Fruit fly (Drosophila melanogaster) whole organism, embryonic: Measurements from ENCODE around the gene Ctu2.

Experiments
- Atf-2 ChIP-seq: fragments of 200-800 bp; sonication (Bioruptor generic); optimal IDR thresholded peaks from 2 replicates; lab custom pipeline; 2016; ENCODE audit warnings: missing biosample characterization, missing genetic modification characterization
- CG11247 ChIP-seq: fragments of 200-800 bp; sonication (Bioruptor generic); IDR thresholded peaks from 2 replicates; pipeline ENCODE4 v1.3.6; 2022; ENCODE audit warnings: missing biosample characterization, missing genetic modification characterization
- CG11723 ChIP-seq: fragments of 200-800 bp; sonication (Bioruptor generic); optimal IDR thresholded peaks from 2 replicates; lab custom pipeline; 2017; ENCODE audit warnings: missing biosample characterization, mild to moderate bottlenecking, missing genetic modification characterization
- CG14860 ChIP-seq: fragments of 200-800 bp; sonication (Bioruptor generic); IDR thresholded peaks from 3 replicates; pipeline ENCODE4 v1.3.6; 2022; ENCODE audit warnings: missing biosample characterization, missing genetic modification characterization; ENCODE audit not compliant: partially characterized antibody
- CG16813 ChIP-seq: fragments of 200-800 bp; sonication (Bioruptor generic); IDR thresholded peaks from 3 replicates; pipeline ENCODE4 v1.3.6; 2022; ENCODE audit warnings: missing biosample characterization, missing genetic modification characterization; ENCODE audit not compliant: partially characterized antibody
- CG4360 ChIP-seq: fragments of 200-800 bp; sonication (Bioruptor generic); IDR thresholded peaks from 2 replicates; pipeline ENCODE4 v1.3.6; 2022; ENCODE audit warnings: missing biosample characterization, missing genetic modification characterization
- CG4707 ChIP-seq: fragments of 200-800 bp; sonication (Bioruptor generic); optimal IDR thresholded peaks from 2 replicates; lab custom pipeline; 2018; ENCODE audit warnings: missing biosample characterization, mild to moderate bottlenecking, missing genetic modification characterization, moderate library complexity
- CG9727 ChIP-seq: fragments of 200-800 bp; sonication (Bioruptor generic); optimal IDR thresholded peaks from 3 replicates; lab custom pipeline; 2017; ENCODE audit warnings: missing biosample characterization, mild to moderate bottlenecking, missing genetic modification characterization
- D ChIP-seq, 2 experiments: fragments of 200-800 bp in 1 of 2; fragments of >200 bp in 1 of 2; sonication (Bioruptor generic) in 1 of 2; optimal IDR thresholded peaks; 2 replicates in 1 of 2; 3 replicates in 1 of 2; lab custom pipeline; 2017; ENCODE audit warnings: mild to moderate bottlenecking in 1 of 2, missing biosample characterization in 1 of 2, missing genetic modification characterization in 1 of 2, missing genetic modification reagents in 1 of 2
- Deaf1 ChIP-seq: fragments of 200-800 bp; optimal IDR thresholded peaks from 3 replicates; lab custom pipeline; 2019; ENCODE audit warnings: missing biosample characterization, mild to moderate bottlenecking, missing genetic modification characterization, moderate library complexity
- HLH4C ChIP-seq: fragments of 200-800 bp; sonication (Bioruptor generic); IDR thresholded peaks from 3 replicates; pipeline ENCODE4 v1.3.6; 2022; ENCODE audit warnings: missing biosample characterization, missing genetic modification characterization; ENCODE audit not compliant: partially characterized antibody
- Hey ChIP-seq: fragments of 200-800 bp; sonication (Bioruptor generic); optimal IDR thresholded peaks from 3 replicates; lab custom pipeline; 2018; ENCODE audit warnings: missing biosample characterization, mild to moderate bottlenecking, missing genetic modification characterization
- Nf-YB ChIP-seq: fragments of 200-800 bp; sonication (Bioruptor generic); optimal IDR thresholded peaks from 3 replicates; lab custom pipeline; 2019; ENCODE audit warnings: missing biosample characterization, mild to moderate bottlenecking, missing genetic modification characterization, moderate library complexity
- Nf-YC ChIP-seq: fragments of 200-800 bp; optimal IDR thresholded peaks from 3 replicates; lab custom pipeline; 2019; ENCODE audit warnings: missing biosample characterization, mild to moderate bottlenecking, missing genetic modification characterization, moderate library complexity
- PHDP ChIP-seq: fragments of 200-800 bp; sonication (Bioruptor generic); optimal IDR thresholded peaks from 3 replicates; lab custom pipeline; 2018; ENCODE audit warnings: missing biosample characterization, mild to moderate bottlenecking, missing genetic modification characterization, moderate library complexity
- Trl ChIP-seq, 3 experiments: fragments of >200 bp in 2 of 3; fragments of 200-800 bp in 1 of 3; sonication (Bioruptor generic) in 1 of 3; optimal IDR thresholded peaks; 2 replicates in 1 of 3; 3 replicates in 2 of 3; lab custom pipeline; 2016 to 2017; ENCODE audit warnings: missing biosample characterization in 1 of 3, missing genetic modification characterization in 1 of 3
- abd-A ChIP-seq: fragments of 200-800 bp; sonication (Bioruptor generic); optimal IDR thresholded peaks from 3 replicates; lab custom pipeline; 2019; ENCODE audit warnings: missing biosample characterization, mild to moderate bottlenecking, missing genetic modification characterization, moderate library complexity
- bbx ChIP-seq: fragments of 200-800 bp; sonication (Bioruptor generic); IDR thresholded peaks from 2 replicates; pipeline ENCODE4 v1.3.6; 2022; ENCODE audit warnings: missing biosample characterization, missing genetic modification characterization; ENCODE audit not compliant: partially characterized antibody
- cg ChIP-seq: fragments of 200-800 bp; sonication (Bioruptor generic); optimal IDR thresholded peaks from 3 replicates; lab custom pipeline; 2019; ENCODE audit warnings: missing biosample characterization, mild to moderate bottlenecking, missing genetic modification characterization, moderate library complexity
- chinmo ChIP-seq: fragments of 200-800 bp; sonication (Bioruptor generic); IDR thresholded peaks from 4 replicates; pipeline ENCODE4 v1.3.6; 2022; ENCODE audit warnings: missing biosample characterization, missing genetic modification characterization; ENCODE audit not compliant: partially characterized antibody
- corto ChIP-seq: fragments of 200-800 bp; sonication (Bioruptor generic); optimal IDR thresholded peaks from 2 replicates; lab custom pipeline; 2016; ENCODE audit warnings: missing biosample characterization, mild to moderate bottlenecking, missing genetic modification characterization, moderate library complexity
- crol ChIP-seq: fragments of 200-800 bp; sonication (Bioruptor generic); IDR thresholded peaks from 2 replicates; pipeline ENCODE4 v1.3.6; 2022; ENCODE audit warnings: missing biosample characterization, missing genetic modification characterization
- ewg ChIP-seq: fragments of 200-800 bp; sonication (Bioruptor generic); optimal IDR thresholded peaks from 3 replicates; lab custom pipeline; 2017; ENCODE audit warnings: mild to moderate bottlenecking, missing biosample characterization, missing genetic modification reagents, missing genetic modification characterization
- h ChIP-seq: fragments of >200 bp; optimal IDR thresholded peaks from 2 replicates; lab custom pipeline; 2017
- her ChIP-seq: fragments of 200-800 bp; sonication (Bioruptor generic); optimal IDR thresholded peaks from 2 replicates; lab custom pipeline; 2016; ENCODE audit warnings: missing biosample characterization, missing genetic modification characterization
- hkb ChIP-seq, 2 experiments: fragments of 200-800 bp in 1 of 2; fragments of >200 bp in 1 of 2; sonication (Bioruptor generic) in 1 of 2; IDR thresholded peaks in 1 of 2; optimal IDR thresholded peaks in 1 of 2; 2 replicates each; pipeline versions ENCODE4 v1.3.6 to Lab custom; 2017 to 2022; ENCODE audit warnings: missing biosample characterization in 1 of 2, missing genetic modification characterization in 1 of 2
- nerfin-1 ChIP-seq: fragments of 200-800 bp; sonication (Bioruptor generic); optimal IDR thresholded peaks from 3 replicates; lab custom pipeline; 2019; ENCODE audit warnings: missing biosample characterization, mild to moderate bottlenecking, missing genetic modification characterization, moderate library complexity
- pb ChIP-seq: fragments of 200-800 bp; sonication (Bioruptor generic); optimal IDR thresholded peaks from 3 replicates; lab custom pipeline; 2016; ENCODE audit warnings: missing biosample characterization, missing genetic modification characterization
- sna ChIP-seq: fragments of 200-800 bp; sonication (Bioruptor generic); IDR thresholded peaks from 2 replicates; pipeline ENCODE4 v1.3.6; 2022; ENCODE audit warnings: missing biosample characterization, missing genetic modification characterization; ENCODE audit not compliant: partially characterized antibody
- twi ChIP-seq: fragments of 200-800 bp; optimal IDR thresholded peaks from 2 replicates; lab custom pipeline; 2019; ENCODE audit warnings: missing biosample characterization, mild to moderate bottlenecking, missing genetic modification characterization, moderate library complexity
- zfh2 ChIP-seq: fragments of 200-800 bp; sonication (Bioruptor generic); optimal IDR thresholded peaks from 2 replicates; lab custom pipeline; 2016; ENCODE audit warnings: missing biosample characterization, missing genetic modification characterization

The Ctu2 gene

dm6 chr2L:19480406-19481334 is 12.4 kb downstream of the Ctu2 start (continued):
- no peak for TF ChIP-seq CG9727 (GFP tag; lab: Kevin White, UChicago)
- no peak for TF ChIP-seq hkb (optimal IDR thresholded peaks at IDR 0.05; lab: Kevin White, UChicago)
- peak; percentile 36; the same call in 1 of the 2 replicates for TF ChIP-seq hkb (GFP tag; IDR thresholded peaks at IDR 0.05; lab: Robert Waterston, UW)
- TF ChIP-seq sna (GFP tag; lab: Robert Waterston, UW) = 0 out of 2 replicates have a peak, but pooled peaks have one; percentile 27
- no peak for TF ChIP-seq pb
- peak; percentile 17 for TF ChIP-seq Hey (tag; lab: Kevin White, UChicago)
- no peak for TF ChIP-seq zfh2 (GFP tag; lab: Kevin White, UChicago)
- peak; percentile 74 for TF ChIP-seq crol (GFP tag; lab: Robert Waterston, UW)
- TF ChIP-seq HLH4C (GFP tag; lab: Robert Waterston, UW) = peak; percentile 38; the same call in 1 of the 3 replicates
- TF ChIP-seq bbx = peak; percentile 23; the same call in 1 of the 2 replicates
- TF ChIP-seq chinmo (GFP tag; lab: Robert Waterston, UW) = 0 out of 4 replicates have a peak, but pooled peaks have one; percentile 15
- TF ChIP-seq corto (GFP tag; lab: Kevin White, UChicago) = no peak
- peak; percentile 93 for TF ChIP-seq nerfin-1
- no peak for TF ChIP-seq PHDP (tag; lab: Kevin White, UChicago)
- TF ChIP-seq CG11247 (GFP tag; lab: Robert Waterston, UW) = 0 out of 2 replicates have a peak, but pooled peaks have one; percentile 35
- no peak for TF ChIP-seq her (GFP tag; lab: Kevin White, UChicago)

dm6 chr2L:19479249-19479984 is 13.6 kb downstream of the Ctu2 start:
- TF ChIP-seq ewg (GFP tag; lab: Kevin White, UChicago) (peak; percentile 79), CG4707 (GFP tag; lab: Kevin White, UChicago) (no peak), Atf-2 (no peak), CG16813 (GFP tag; lab: Robert Waterston, UW) (no peak), Nf-YC (tag; lab: Kevin White, UChicago) (peak; percentile 91), Nf-YB (GFP tag; lab: Kevin White, UChicago) (peak; percentile 81), h (lab: Kevin White, UChicago) (no peak), Deaf1 (tag; lab: Kevin White, UChicago) (peak; percentile 57), abd-A (tag; lab: Kevin White, UChicago) (peak; percentile 83), Trl (optimal IDR thresholded peaks at IDR 0.05; lab: Kevin White, UChicago) (peak; percentile 14 to 51), Trl (GFP tag; optimal IDR thresholded peaks at IDR 0.05; lab: Kevin White, UChicago) (no peak), pb (no peak), D (optimal IDR thresholded peaks at IDR 0.05; lab: Kevin White, UChicago) (peak; percentile 51), D (GFP tag; optimal IDR thresholded peaks at IDR 0.05; lab: Kevin White, UChicago) (no peak), CG4360 (GFP tag; lab: Robert Waterston, UW) (peak; percentile 65), CG11723 (GFP tag; lab: Kevin White, UChicago) (no peak), CG14860 (no peak), chinmo (GFP tag; lab: Robert Waterston, UW) (0 out of 4 replicates have a peak, but pooled peaks have one; percentile 23), cg (GFP tag; lab: Kevin White, UChicago) (peak; percentile 66), twi (tag; lab: Kevin White, UChicago) (no peak)
